Worm (Caenorhabditis elegans) whole organism, young adult: Measurements from ENCODE around the gene Y69H2.15.

ENCODE experiments used
- B0019.2 ChIP-seq: fragments of 200-800 bp; sonication (Bioruptor generic); conservative IDR thresholded peaks from 2 replicates; pipeline ENCODE4 v1.3.6; 2022; ENCODE audit warnings: missing genetic modification reagents, missing genetic modification characterization, missing compliant biosample characterization
- Y56A3A.18 ChIP-seq: fragments of 200-800 bp; sonication (Bioruptor generic); IDR thresholded peaks from 2 replicates; pipeline ENCODE4 v1.3.6; 2022; ENCODE audit warnings: missing genetic modification reagents, missing genetic modification characterization, missing compliant biosample characterization
- hsf-1 ChIP-seq: fragments of 200-800 bp; sonication (Bioruptor generic); IDR thresholded peaks from 2 replicates; pipeline ENCODE4 v1.3.6; 2022; ENCODE audit warnings: missing genetic modification reagents, missing genetic modification characterization, missing compliant biosample characterization
- lin-35 ChIP-seq, 3 experiments: fragments of 150-350 bp in 2 of 3; sonication (generic microtip) in 1 of 3; optimal IDR thresholded peaks; 2 replicates each; lab custom pipeline; 2014 to 2018; ENCODE audit warnings: missing biosample characterization in 3 of 3, missing genetic modification characterization in 3 of 3, missing genetic modification reagents in 3 of 3
- lsl-1 ChIP-seq: fragments of 200-800 bp; sonication (Bioruptor generic); optimal IDR thresholded peaks from 2 replicates; lab custom pipeline; 2018; ENCODE audit warnings: mild to moderate bottlenecking, missing genetic modification characterization, moderate library complexity, missing compliant biosample characterization
- nfya-2 ChIP-seq: fragments of 200-800 bp; sonication (Bioruptor generic); IDR thresholded peaks from 2 replicates; pipeline ENCODE4 v1.3.6; 2022; ENCODE audit warnings: missing genetic modification reagents, missing genetic modification characterization, missing compliant biosample characterization
- unc-62 ChIP-seq: fragments of 150-350 bp; optimal IDR thresholded peaks from 2 replicates; lab custom pipeline; 2014; ENCODE audit warnings: missing biosample characterization, missing genetic modification reagents, missing genetic modification characterization

DNA sequence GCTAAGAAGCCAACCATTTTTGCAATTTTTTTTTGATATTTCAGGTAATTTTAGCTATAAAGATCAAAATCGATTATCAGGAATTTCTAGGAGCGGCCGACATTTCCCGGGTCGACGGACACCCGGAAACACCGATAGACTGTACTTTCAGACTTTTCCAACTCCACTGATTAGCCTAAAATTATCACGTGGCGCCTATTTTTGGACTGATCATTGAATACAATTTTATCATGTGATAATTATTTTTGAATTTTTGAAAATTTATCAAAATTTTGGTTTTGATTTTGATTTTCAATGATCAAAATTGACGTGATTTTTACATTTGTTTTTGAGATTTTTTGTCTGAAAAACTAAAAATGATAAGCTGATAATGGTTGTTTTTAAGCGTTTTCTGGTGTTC is 48.4 kb downstream of the Y69H2.15 start:
- TF ChIP-seq hsf-1 = no peak
- TF ChIP-seq lin-35 (GFP tag; optimal IDR thresholded peaks at IDR 0.05; lab: Kevin White, UChicago) = no peak
- no peak for TF ChIP-seq nfya-2 (GFP tag; lab: Robert Waterston, UW)
- no peak for TF ChIP-seq lsl-1 (GFP tag; lab: Kevin White, UChicago)
- no peak for TF ChIP-seq B0019.2
- no peak for TF ChIP-seq unc-62 (GFP tag; lab: Kevin White, UChicago)
- TF ChIP-seq Y56A3A.18 (GFP tag; lab: Robert Waterston, UW) = no peak
